Worm (Caenorhabditis elegans) whole organism, late embryonic: ENCODE measurements around the gene fbxa-90.

Experiments used
- F13H6.1 ChIP-seq: sonication (generic microtip); optimal IDR thresholded peaks from 2 replicates; lab custom pipeline; 2016; ENCODE audit warnings: missing genetic modification characterization, missing compliant biosample characterization
- K02D7.2 ChIP-seq: sonication (generic microtip); optimal IDR thresholded peaks from 2 replicates; lab custom pipeline; 2017; ENCODE audit warnings: mild to moderate bottlenecking, missing genetic modification characterization, missing compliant biosample characterization
- hlh-6 ChIP-seq: sonication (generic microtip); optimal IDR thresholded peaks from 2 replicates; lab custom pipeline; 2016; ENCODE audit warnings: missing genotype, missing genetic modification characterization, missing compliant biosample characterization
- nfya-1 ChIP-seq: sonication (generic microtip); optimal IDR thresholded peaks from 2 replicates; lab custom pipeline; 2017; ENCODE audit warnings: missing genetic modification characterization, mild to moderate bottlenecking, missing compliant biosample characterization, antibody characterized with exemption, moderate library complexity
- odd-2 ChIP-seq: sonication (generic microtip); optimal IDR thresholded peaks from 2 replicates; lab custom pipeline; 2017; ENCODE audit warnings: antibody characterized with exemption, mild to moderate bottlenecking, missing genetic modification characterization, missing compliant biosample characterization
- pat-9 ChIP-seq: fragments of 200-800 bp; sonication (Bioruptor generic); optimal IDR thresholded peaks from 2 replicates; lab custom pipeline; 2018; ENCODE audit warnings: mild to moderate bottlenecking, missing genetic modification characterization, moderate library complexity, missing compliant biosample characterization
- ref-2 ChIP-seq: sonication (generic microtip); optimal IDR thresholded peaks from 2 replicates; lab custom pipeline; 2016; ENCODE audit warnings: missing genetic modification characterization, missing compliant biosample characterization
- rnt-1 ChIP-seq: sonication (generic microtip); optimal IDR thresholded peaks from 2 replicates; lab custom pipeline; 2016; ENCODE audit warnings: missing genetic modification characterization, missing compliant biosample characterization
- unc-3 ChIP-seq, 2 experiments: fragments of 200-800 bp in 1 of 2; sonication (Bioruptor generic) in 1 of 2; sonication (generic microtip) in 1 of 2; conservative IDR thresholded peaks in 1 of 2; optimal IDR thresholded peaks in 1 of 2; 2 replicates each; pipeline versions ENCODE4 v1.3.6 to Lab custom; 2016 to 2022; ENCODE audit warnings: missing compliant biosample characterization in 2 of 2, missing genetic modification characterization in 2 of 2, missing genetic modification reagents in 1 of 2
- ztf-16 ChIP-seq: sonication (generic microtip); optimal IDR thresholded peaks from 2 replicates; lab custom pipeline; 2017; ENCODE audit warnings: missing genetic modification characterization, missing compliant biosample characterization

DNA sequence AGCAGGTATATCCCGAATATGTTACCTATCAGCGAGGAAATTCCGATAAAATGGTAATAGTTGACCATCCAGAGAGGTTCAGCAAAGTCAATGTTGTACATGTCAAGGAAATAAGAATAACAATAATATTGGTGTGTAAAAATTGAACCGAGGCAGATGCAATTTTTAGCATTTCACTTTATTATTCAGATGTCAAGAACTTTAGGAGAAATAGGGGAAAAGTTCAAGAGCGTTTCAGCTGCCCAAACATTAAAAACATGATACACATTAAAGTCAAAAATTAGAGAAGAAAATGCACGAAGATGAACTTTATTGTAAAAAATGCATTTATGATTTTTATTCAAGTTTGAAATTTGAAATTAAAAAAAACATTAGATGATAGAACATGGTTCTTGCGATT, 41.7 kb downstream of the fbxa-90 start, which contains the start of gene sri-69:
- no peak for TF ChIP-seq nfya-1 (tag; lab: Kevin White, UChicago)
- TF ChIP-seq ref-2 (tag; lab: Kevin White, UChicago): no peak
- TF ChIP-seq pat-9: no peak
- no peak for TF ChIP-seq hlh-6 (tag; lab: Kevin White, UChicago)
- no peak for TF ChIP-seq rnt-1 (tag; lab: Kevin White, UChicago)
- no peak for TF ChIP-seq odd-2
- TF ChIP-seq ztf-16 (tag; lab: Kevin White, UChicago): no peak
- no peak for TF ChIP-seq F13H6.1 (tag; lab: Kevin White, UChicago)
- no peak for TF ChIP-seq K02D7.2 (tag; lab: Kevin White, UChicago)
- no peak for TF ChIP-seq unc-3 (GFP tag; conservative IDR thresholded peaks at IDR 0.05; lab: Robert Waterston, UW)
- TF ChIP-seq unc-3 (tag; optimal IDR thresholded peaks at IDR 0.05; lab: Kevin White, UChicago): no peak
